Worm (Caenorhabditis elegans) whole organism, midembryonic: ENCODE measurements around the gene prk-1.

ENCODE experiments used
- flt-1 ChIP-seq: fragments of 200-800 bp; sonication (Bioruptor generic); IDR thresholded peaks from 2 replicates; pipeline ENCODE4 v1.3.6; 2022; ENCODE audit warnings: missing genetic modification characterization, missing compliant biosample characterization
- med-1 ChIP-seq: sonication (generic microtip); optimal IDR thresholded peaks from 2 replicates; lab custom pipeline; 2017; ENCODE audit warnings: missing genetic modification characterization, mild to moderate bottlenecking, missing compliant biosample characterization, antibody characterized with exemption, missing genetic modification reagents; ENCODE audit not compliant: insufficient read depth
- ztf-23 ChIP-seq: fragments of 200-800 bp; sonication (Bioruptor generic); IDR thresholded peaks from 2 replicates; pipeline ENCODE4 v1.3.6; 2022; ENCODE audit warnings: missing genetic modification reagents, missing genetic modification characterization, missing compliant biosample characterization
- ztf-29 ChIP-seq: fragments of 200-800 bp; sonication (Bioruptor generic); IDR thresholded peaks from 2 replicates; pipeline ENCODE4 v1.3.6; 2022; ENCODE audit warnings: missing genetic modification reagents, missing genetic modification characterization, missing compliant biosample characterization

- TF ChIP-seq ztf-23 (GFP tag; lab: Robert Waterston, UW) (no peak), med-1 (GFP tag; lab: Kevin White, UChicago) (no peak), flt-1 (GFP tag; lab: Robert Waterston, UW) (no peak), ztf-29 (GFP tag; lab: Robert Waterston, UW) (no peak)
These were observed 39.1 kb downstream of the prk-1 start, which contains the start of gene cyk-1 for ce11 chrIII:7029105-7029504.
